Worm (Caenorhabditis elegans) whole organism, L4 larva: ENCODE data around the gene srv-24.

ENCODE experiments used
- D1046.2 ChIP-seq: fragments of 200-800 bp; sonication (Bioruptor generic); IDR thresholded peaks from 2 replicates; pipeline ENCODE4 v1.3.6; 2022; ENCODE audit warnings: missing genetic modification characterization, missing compliant biosample characterization
- F37D6.2 ChIP-seq: sonication (generic microtip); optimal IDR thresholded peaks from 2 replicates; lab custom pipeline; 2016; ENCODE audit warnings: mild to moderate bottlenecking, missing genetic modification characterization, missing compliant biosample characterization
- F44E2.7 ChIP-seq: fragments of 200-800 bp; sonication (Bioruptor generic); IDR thresholded peaks from 2 replicates; pipeline ENCODE4 v2.1.2; 2022; ENCODE audit warnings: missing genetic modification characterization, missing compliant biosample characterization
- R02D3.7 ChIP-seq: fragments of 150-350 bp; sonication (generic microtip); optimal IDR thresholded peaks from 3 replicates; lab custom pipeline; 2014; ENCODE audit warnings: missing biosample characterization, missing genetic modification characterization
- T20F7.1 ChIP-seq: fragments of 200-800 bp; sonication (Bioruptor generic); optimal IDR thresholded peaks from 2 replicates; lab custom pipeline; 2018; ENCODE audit warnings: mild to moderate bottlenecking, missing genetic modification characterization, missing compliant biosample characterization
- Y75B8A.6 ChIP-seq: fragments of 200-800 bp; sonication (Bioruptor generic); IDR thresholded peaks from 2 replicates; pipeline ENCODE4 v1.3.6; 2022; ENCODE audit warnings: missing genetic modification reagents, missing genetic modification characterization, missing compliant biosample characterization
- ZK337.2 ChIP-seq: fragments of 200-800 bp; sonication (Bioruptor generic); IDR thresholded peaks from 2 replicates; pipeline ENCODE4 v1.3.6; 2022; ENCODE audit warnings: missing genetic modification reagents, missing genetic modification characterization, missing compliant biosample characterization
- aha-1 ChIP-seq: fragments of 150-350 bp; peaks from one replicate; lab custom pipeline; 2014; ENCODE audit warnings: missing biosample characterization, missing genetic modification characterization
- ama-1 ChIP-seq: fragments of 150-350 bp; optimal IDR thresholded peaks from 2 replicates; lab custom pipeline; 2014; ENCODE audit warnings: inconsistent platforms, mixed read lengths
- attf-4 ChIP-seq: sonication (generic microtip); optimal IDR thresholded peaks from 3 replicates; lab custom pipeline; 2017; ENCODE audit warnings: missing biosample characterization, missing genetic modification characterization
- cey-2 ChIP-seq: sonication (generic microtip); optimal IDR thresholded peaks from 3 replicates; lab custom pipeline; 2017; ENCODE audit warnings: missing genetic modification characterization, mild to moderate bottlenecking, missing compliant biosample characterization, antibody characterized with exemption, borderline replicate concordance; ENCODE audit not compliant: insufficient read depth
- ctbp-1 ChIP-seq: fragments of 200-800 bp; sonication (Bioruptor generic); IDR thresholded peaks from 2 replicates; pipeline ENCODE4 v1.3.6; 2022; ENCODE audit warnings: missing genetic modification reagents, missing genetic modification characterization, missing compliant biosample characterization
- daf-16 ChIP-seq, 3 experiments: sonication (generic microtip); optimal IDR thresholded peaks; 2 replicates each; lab custom pipeline; 2016 to 2017; ENCODE audit warnings: missing genetic modification characterization in 3 of 3, missing genetic modification reagents in 3 of 3, mild to moderate bottlenecking in 2 of 3, missing compliant biosample characterization in 2 of 3, missing biosample characterization in 1 of 3, moderate library complexity in 1 of 3
- daf-19 ChIP-seq: fragments of 200-800 bp; sonication (Bioruptor generic); conservative IDR thresholded peaks from 2 replicates; pipeline ENCODE4 v1.3.6; 2022; ENCODE audit warnings: missing genetic modification characterization, missing compliant biosample characterization
- daf-8 ChIP-seq: fragments of 200-800 bp; sonication (Bioruptor generic); IDR thresholded peaks from 2 replicates; pipeline ENCODE4 v1.3.6; 2022; ENCODE audit warnings: missing genetic modification characterization, missing compliant biosample characterization
- dmd-6 ChIP-seq: fragments of 200-800 bp; sonication (Bioruptor generic); IDR thresholded peaks from 2 replicates; pipeline ENCODE4 v1.3.6; 2022; ENCODE audit warnings: missing genetic modification reagents, missing genetic modification characterization, missing compliant biosample characterization
- dmd-8 ChIP-seq: fragments of 200-800 bp; sonication (Bioruptor generic); IDR thresholded peaks from 2 replicates; pipeline ENCODE4 v1.3.6; 2022; ENCODE audit warnings: missing genetic modification characterization, missing compliant biosample characterization
- duxl-1 ChIP-seq: sonication (generic microtip); optimal IDR thresholded peaks from 2 replicates; lab custom pipeline; 2016; ENCODE audit warnings: mild to moderate bottlenecking, missing genetic modification characterization, moderate library complexity, missing compliant biosample characterization; ENCODE audit not compliant: poor library complexity
- egl-43 ChIP-seq: fragments of 200-800 bp; sonication (Bioruptor generic); IDR thresholded peaks from 2 replicates; pipeline ENCODE4 v1.3.6; 2022; ENCODE audit warnings: missing genetic modification reagents, missing genetic modification characterization, missing compliant biosample characterization
- fos-1 ChIP-seq: fragments of 150-350 bp; optimal IDR thresholded peaks from 2 replicates; lab custom pipeline; 2014; ENCODE audit warnings: missing biosample characterization, missing genetic modification characterization
- gei-8 ChIP-seq: fragments of 200-800 bp; sonication (Bioruptor generic); optimal IDR thresholded peaks from 2 replicates; lab custom pipeline; 2018; ENCODE audit warnings: mild to moderate bottlenecking, missing genetic modification characterization, missing compliant biosample characterization
- hif-1 ChIP-seq, 2 experiments: sonication (generic microtip); optimal IDR thresholded peaks; 2 replicates each; lab custom pipeline; 2016 to 2017; ENCODE audit warnings: missing compliant biosample characterization in 2 of 2, missing genetic modification characterization in 2 of 2, missing genetic modification reagents in 2 of 2, missing genotype in 2 of 2, mild to moderate bottlenecking in 1 of 2
- hmg-1.1 ChIP-seq: fragments of 200-800 bp; sonication (Bioruptor generic); IDR thresholded peaks from 2 replicates; pipeline ENCODE4 v1.3.6; 2022; ENCODE audit warnings: missing genetic modification reagents, missing genetic modification characterization, missing compliant biosample characterization
- jun-1 ChIP-seq: fragments of 150-350 bp; optimal IDR thresholded peaks from 2 replicates; lab custom pipeline; 2014; ENCODE audit warnings: missing biosample characterization, missing genetic modification reagents, missing genetic modification characterization
- lim-7 ChIP-seq: fragments of 200-800 bp; sonication (Bioruptor generic); IDR thresholded peaks from 2 replicates; pipeline ENCODE4 v1.3.6; 2022; ENCODE audit warnings: missing genetic modification characterization, missing compliant biosample characterization
- lin-1 ChIP-seq: fragments of 200-800 bp; sonication (Bioruptor generic); IDR thresholded peaks from 2 replicates; pipeline ENCODE4 v1.3.6; 2022; ENCODE audit warnings: missing genetic modification reagents, missing genetic modification characterization, missing compliant biosample characterization
- lsy-2 ChIP-seq, 2 experiments: fragments of 150-350 bp in 1 of 2; sonication (generic microtip) in 1 of 2; optimal IDR thresholded peaks; 2 replicates each; lab custom pipeline; 2014 to 2017; ENCODE audit warnings: missing biosample characterization in 2 of 2, missing genetic modification characterization in 2 of 2
- madf-9 ChIP-seq: fragments of 200-800 bp; sonication (Bioruptor generic); conservative IDR thresholded peaks from 2 replicates; pipeline ENCODE4 v1.3.6; 2022; ENCODE audit warnings: missing genetic modification reagents, missing genetic modification characterization, missing compliant biosample characterization
- mdl-1 ChIP-seq, 2 experiments: fragments of 150-350 bp in 1 of 2; sonication (generic microtip) in 1 of 2; optimal IDR thresholded peaks; 2 replicates each; lab custom pipeline; 2014 to 2017; ENCODE audit warnings: missing biosample characterization in 2 of 2, missing genetic modification characterization in 2 of 2
- mdt-29 ChIP-seq: fragments of 200-800 bp; sonication (Bioruptor generic); IDR thresholded peaks from 2 replicates; pipeline ENCODE4 v1.3.6; 2022; ENCODE audit warnings: missing genetic modification reagents, missing genetic modification characterization, missing compliant biosample characterization
- mxl-2 ChIP-seq: fragments of 200-800 bp; sonication (Bioruptor generic); conservative IDR thresholded peaks from 2 replicates; pipeline ENCODE4 v1.3.6; 2022; ENCODE audit warnings: missing genetic modification reagents, missing genetic modification characterization, missing compliant biosample characterization
- mxl-3 ChIP-seq: fragments of 200-800 bp; sonication (Bioruptor generic); optimal IDR thresholded peaks from 2 replicates; lab custom pipeline; 2018; ENCODE audit warnings: mild to moderate bottlenecking, missing genetic modification characterization, missing compliant biosample characterization
- nhr-10 ChIP-seq: fragments of 150-350 bp; optimal IDR thresholded peaks from 2 replicates; lab custom pipeline; 2014; ENCODE audit warnings: missing biosample characterization, missing genetic modification characterization
- nhr-28 ChIP-seq: fragments of 150-350 bp; optimal IDR thresholded peaks from 2 replicates; lab custom pipeline; 2014; ENCODE audit warnings: missing biosample characterization, missing genetic modification characterization
- nhr-48 ChIP-seq: sonication (generic microtip); optimal IDR thresholded peaks from 2 replicates; lab custom pipeline; 2016; ENCODE audit warnings: mild to moderate bottlenecking, missing genetic modification characterization, missing compliant biosample characterization
- nhr-6 ChIP-seq: fragments of 150-350 bp; optimal IDR thresholded peaks from 2 replicates; lab custom pipeline; 2014; ENCODE audit warnings: missing biosample characterization, missing genetic modification characterization
- nhr-77 ChIP-seq: fragments of 150-350 bp; optimal IDR thresholded peaks from 2 replicates; lab custom pipeline; 2014; ENCODE audit warnings: missing biosample characterization, missing genetic modification characterization
- pha-4 ChIP-seq, 2 experiments: fragments of 150-350 bp in 1 of 2; fragments of 200-800 bp in 1 of 2; sonication (Bioruptor generic) in 1 of 2; IDR thresholded peaks in 1 of 2; optimal IDR thresholded peaks in 1 of 2; 2 replicates each; pipeline versions ENCODE4 v1.3.6 to Lab custom; 2014 to 2022; ENCODE audit warnings: missing genetic modification characterization in 2 of 2, missing genetic modification reagents in 2 of 2, missing biosample characterization in 1 of 2, missing compliant biosample characterization in 1 of 2
- php-3 ChIP-seq: fragments of 200-800 bp; sonication (Bioruptor generic); IDR thresholded peaks from 2 replicates; pipeline ENCODE4 v1.3.6; 2022; ENCODE audit warnings: missing genetic modification reagents, missing genetic modification characterization, missing compliant biosample characterization
- pqm-1 ChIP-seq: sonication (generic microtip); optimal IDR thresholded peaks from 2 replicates; lab custom pipeline; 2017; ENCODE audit warnings: missing biosample characterization, missing genetic modification characterization
- rbr-2 ChIP-seq: sonication (generic microtip); optimal IDR thresholded peaks from 2 replicates; lab custom pipeline; 2016; ENCODE audit warnings: missing genotype, missing genetic modification characterization, missing compliant biosample characterization
- sdz-12 ChIP-seq: fragments of 200-800 bp; sonication (Bioruptor generic); optimal IDR thresholded peaks from 2 replicates; lab custom pipeline; 2018; ENCODE audit warnings: mild to moderate bottlenecking, missing genetic modification characterization, missing compliant biosample characterization
- snpc-4 ChIP-seq: fragments of 150-350 bp; optimal IDR thresholded peaks from 2 replicates; lab custom pipeline; 2014; ENCODE audit warnings: missing biosample characterization, missing genetic modification characterization
- spr-1 ChIP-seq: sonication (generic microtip); optimal IDR thresholded peaks from 2 replicates; lab custom pipeline; 2016; ENCODE audit warnings: mild to moderate bottlenecking, missing genetic modification characterization, missing compliant biosample characterization
- unc-130 ChIP-seq: sonication (generic microtip); optimal IDR thresholded peaks from 2 replicates; lab custom pipeline; 2016; ENCODE audit warnings: missing genetic modification reagents, missing genetic modification characterization, missing compliant biosample characterization
- unc-39 ChIP-seq: sonication (generic microtip); optimal IDR thresholded peaks from 2 replicates; lab custom pipeline; 2017; ENCODE audit warnings: missing biosample characterization, missing genetic modification characterization
- unc-62 ChIP-seq, 3 experiments: fragments of 150-350 bp in 1 of 3; sonication (generic microtip); optimal IDR thresholded peaks in 2 of 3; peaks in 1 of 3; 1 replicate in 1 of 3; 2 replicates in 2 of 3; lab custom pipeline; 2014 to 2017; ENCODE audit warnings: missing biosample characterization in 3 of 3, missing genetic modification characterization in 3 of 3, missing genetic modification reagents in 3 of 3, missing genotype in 1 of 3
- vab-7 ChIP-seq: fragments of 200-800 bp; sonication (Bioruptor generic); IDR thresholded peaks from 2 replicates; pipeline ENCODE4 v1.3.6; 2022; ENCODE audit warnings: missing genetic modification reagents, missing genetic modification characterization, missing compliant biosample characterization
- zfp-2 ChIP-seq: sonication (generic microtip); optimal IDR thresholded peaks from 2 replicates; lab custom pipeline; 2016; ENCODE audit warnings: mild to moderate bottlenecking, missing genetic modification characterization, missing compliant biosample characterization
- ztf-7 ChIP-seq: fragments of 150-350 bp; optimal IDR thresholded peaks from 2 replicates; lab custom pipeline; 2014; ENCODE audit warnings: missing biosample characterization, missing genetic modification characterization

srv-24 gene

ce11 chrIV:6336748-6337147, 46.1 kb upstream of the srv-24 start (continued):
- TF ChIP-seq F37D6.2 = peak; percentile 73
- peak; percentile 52; the same call in 1 of the 2 replicates for TF ChIP-seq Y75B8A.6
- peak; percentile 62 to 79 for TF ChIP-seq daf-16 (GFP tag; optimal IDR thresholded peaks at IDR 0.05; lab: Kevin White, UChicago)
- TF ChIP-seq daf-16 (tag; optimal IDR thresholded peaks at IDR 0.05; lab: Kevin White, UChicago) = peak; percentile 89
- peak; percentile 72 for TF ChIP-seq ama-1 (lab: Kevin White, UChicago)
- TF ChIP-seq ctbp-1 (GFP tag; lab: Robert Waterston, UW) = peak; percentile 90
- peak; percentile 76 for TF ChIP-seq duxl-1 (tag; lab: Kevin White, UChicago)
- peak; percentile 52; the same call in 1 of the 2 replicates for TF ChIP-seq vab-7 (GFP tag; lab: Robert Waterston, UW)
- no peak for TF ChIP-seq attf-4 (tag; lab: Kevin White, UChicago)
- TF ChIP-seq nhr-48 = peak; percentile 99
- peak; percentile 14 for TF ChIP-seq fos-1 (tag; lab: Kevin White, UChicago)
- TF ChIP-seq D1046.2 = no peak
- peak; percentile 82 for TF ChIP-seq zfp-2 (tag; lab: Kevin White, UChicago)
- TF ChIP-seq pqm-1 (tag; lab: Kevin White, UChicago) = peak; percentile 67
- no peak for TF ChIP-seq sdz-12 (GFP tag; lab: Kevin White, UChicago)
- peak; percentile 38 for TF ChIP-seq nhr-10 (tag; lab: Kevin White, UChicago)
- no peak for TF ChIP-seq unc-130 (GFP tag; lab: Kevin White, UChicago)
- peak in 1 of 2 experiments; percentile 100 for TF ChIP-seq unc-62 (GFP tag; optimal IDR thresholded peaks at IDR 0.05 in 1 of 2; lab: Kevin White, UChicago)
- TF ChIP-seq unc-62 (tag; optimal IDR thresholded peaks at IDR 0.05; lab: Kevin White, UChicago) = peak; percentile 56
- TF ChIP-seq lsy-2 (tag; optimal IDR thresholded peaks at IDR 0.05; lab: Kevin White, UChicago) = peak; percentile 78 to 95
- TF ChIP-seq F44E2.7 (GFP tag; lab: Robert Waterston, UW) = no peak
- TF ChIP-seq mdt-29 (GFP tag; lab: Robert Waterston, UW) = peak; percentile 95
- 0 out of 2 replicates have a peak, but pooled peaks have one; percentile 44 for TF ChIP-seq madf-9
- TF ChIP-seq pha-4 (GFP tag; IDR thresholded peaks at IDR 0.05; lab: Robert Waterston, UW) = peak; percentile 77; the same call in 1 of the 2 replicates
- TF ChIP-seq pha-4 (tag; optimal IDR thresholded peaks at IDR 0.05; lab: Kevin White, UChicago) = no peak
- peak; percentile 84 for TF ChIP-seq spr-1 (tag; lab: Kevin White, UChicago)
- TF ChIP-seq jun-1 (tag; lab: Kevin White, UChicago) = peak; percentile 47
- TF ChIP-seq mdl-1 (tag; optimal IDR thresholded peaks at IDR 0.05; lab: Kevin White, UChicago) = peak; percentile 99
- TF ChIP-seq daf-19 (GFP tag; lab: Robert Waterston, UW) = no peak; the same call in 1 of the 2 replicates
- TF ChIP-seq ZK337.2 = no peak; the same call in 1 of the 2 replicates
- peak; percentile 95 for TF ChIP-seq gei-8
- no peak for TF ChIP-seq unc-39
- TF ChIP-seq hmg-1.1 (GFP tag; lab: Robert Waterston, UW) = peak; percentile 85
- no peak for TF ChIP-seq dmd-8
- TF ChIP-seq nhr-77 = no peak
- peak; percentile 89 for TF ChIP-seq nhr-28 (tag; lab: Kevin White, UChicago)
- peak; percentile 88 for TF ChIP-seq T20F7.1 (GFP tag; lab: Kevin White, UChicago)
- peak; percentile 76 for TF ChIP-seq egl-43 (GFP tag; lab: Robert Waterston, UW)
- TF ChIP-seq snpc-4 (tag; lab: Kevin White, UChicago) = no peak
- TF ChIP-seq lin-1 = peak; percentile 92
- TF ChIP-seq hif-1 (tag; optimal IDR thresholded peaks at IDR 0.05; lab: Kevin White, UChicago) = peak; percentile 81 to 95
- TF ChIP-seq mxl-3 (GFP tag; lab: Kevin White, UChicago) = peak; percentile 99
- peak; percentile 74 for TF ChIP-seq cey-2
- peak; percentile 75 for TF ChIP-seq ztf-7 (tag; lab: Kevin White, UChicago)
- TF ChIP-seq mxl-2 (GFP tag; lab: Robert Waterston, UW) = peak; percentile 75
- TF ChIP-seq rbr-2 (tag; lab: Kevin White, UChicago) = peak; percentile 75
- TF ChIP-seq daf-8 (GFP tag; lab: Robert Waterston, UW) = no peak
- TF ChIP-seq lim-7 (GFP tag; lab: Robert Waterston, UW) = no peak
- peak; percentile 99 for TF ChIP-seq dmd-6 (GFP tag; lab: Robert Waterston, UW)
- peak; percentile 90 for TF ChIP-seq php-3 (GFP tag; lab: Robert Waterston, UW)
- TF ChIP-seq nhr-6 (tag; lab: Kevin White, UChicago) = peak; percentile 84
- no peak for TF ChIP-seq R02D3.7 (tag; lab: Kevin White, UChicago)
- TF ChIP-seq aha-1 (tag; lab: Kevin White, UChicago) = peak; percentile 99
